Worm (Caenorhabditis elegans) whole organism, midembryonic: Measurements from ENCODE around the gene ndub-2.

Source experiments
- med-1 ChIP-seq: sonication (generic microtip); optimal IDR thresholded peaks from 2 replicates; lab custom pipeline; 2017; ENCODE audit warnings: missing genetic modification characterization, mild to moderate bottlenecking, missing compliant biosample characterization, antibody characterized with exemption, missing genetic modification reagents; ENCODE audit not compliant: insufficient read depth
- ztf-29 ChIP-seq: fragments of 200-800 bp; sonication (Bioruptor generic); IDR thresholded peaks from 2 replicates; pipeline ENCODE4 v1.3.6; 2022; ENCODE audit warnings: missing genetic modification reagents, missing genetic modification characterization, missing compliant biosample characterization

- TF ChIP-seq med-1 (GFP tag; lab: Kevin White, UChicago) (no peak), ztf-29 (GFP tag; lab: Robert Waterston, UW) (no peak)
Measured at ce11 chrII:9031891-9032290, 35.7 kb downstream of the ndub-2 start.
